Fruit fly (Drosophila melanogaster) whole organism, embryonic: ENCODE measurements around the gene CG46304.

Experiments
- Atf-2 ChIP-seq: fragments of 200-800 bp; sonication (Bioruptor generic); optimal IDR thresholded peaks from 2 replicates; lab custom pipeline; 2016; ENCODE audit warnings: missing biosample characterization, missing genetic modification characterization
- Blimp-1 ChIP-seq: fragments of 200-800 bp; sonication (Bioruptor generic); optimal IDR thresholded peaks from 3 replicates; lab custom pipeline; 2018; ENCODE audit warnings: missing biosample characterization, missing genetic modification characterization, mild to moderate bottlenecking, moderate library complexity, missing genetic modification reagents
- CG11398 ChIP-seq: fragments of 200-800 bp; sonication (Bioruptor generic); optimal IDR thresholded peaks from 2 replicates; lab custom pipeline; 2016; ENCODE audit warnings: missing biosample characterization, missing genetic modification characterization
- CG1233 ChIP-seq: fragments of 200-800 bp; sonication (Bioruptor generic); optimal IDR thresholded peaks from 4 replicates; lab custom pipeline; 2018; ENCODE audit warnings: missing biosample characterization, mild to moderate bottlenecking, missing genetic modification characterization
- CG14441 ChIP-seq: fragments of 200-800 bp; sonication (Bioruptor generic); IDR thresholded peaks from 2 replicates; pipeline ENCODE4 v1.3.6; 2022; ENCODE audit warnings: missing biosample characterization, missing genetic modification characterization
- CG15269 ChIP-seq: fragments of 200-800 bp; sonication (Bioruptor generic); optimal IDR thresholded peaks from 2 replicates; lab custom pipeline; 2018; ENCODE audit warnings: missing biosample characterization, mild to moderate bottlenecking, missing genetic modification characterization, moderate library complexity
- CG1603 ChIP-seq: fragments of 200-800 bp; sonication (Bioruptor generic); optimal IDR thresholded peaks from 2 replicates; lab custom pipeline; 2019; ENCODE audit warnings: missing biosample characterization, mild to moderate bottlenecking, missing genetic modification characterization, moderate library complexity
- CG18262 ChIP-seq: fragments of 200-800 bp; optimal IDR thresholded peaks from 3 replicates; lab custom pipeline; 2019; ENCODE audit warnings: missing biosample characterization, mild to moderate bottlenecking, missing genetic modification characterization, moderate library complexity
- CG3163 ChIP-seq: fragments of 200-800 bp; sonication (Bioruptor generic); optimal IDR thresholded peaks from 3 replicates; lab custom pipeline; 2016; ENCODE audit warnings: missing biosample characterization, missing genetic modification characterization
- CG33213 ChIP-seq: fragments of 200-800 bp; sonication (Bioruptor generic); optimal IDR thresholded peaks from 3 replicates; lab custom pipeline; 2016; ENCODE audit warnings: missing biosample characterization, missing genetic modification characterization
- CG33557 ChIP-seq: fragments of 200-800 bp; sonication (Bioruptor generic); optimal IDR thresholded peaks from 2 replicates; lab custom pipeline; 2019; ENCODE audit warnings: missing biosample characterization, mild to moderate bottlenecking, missing genetic modification characterization, moderate library complexity
- CG3838 ChIP-seq: fragments of 200-800 bp; sonication (Bioruptor generic); optimal IDR thresholded peaks from 3 replicates; lab custom pipeline; 2016; ENCODE audit warnings: missing biosample characterization, missing genetic modification characterization
- CG4282 ChIP-seq: fragments of 200-800 bp; sonication (Bioruptor generic); optimal IDR thresholded peaks from 2 replicates; lab custom pipeline; 2016; ENCODE audit warnings: missing biosample characterization, missing genetic modification characterization
- CG4360 ChIP-seq: fragments of 200-800 bp; sonication (Bioruptor generic); IDR thresholded peaks from 2 replicates; pipeline ENCODE4 v1.3.6; 2022; ENCODE audit warnings: missing biosample characterization, missing genetic modification characterization
- CG4424 ChIP-seq: fragments of 200-800 bp; sonication (Bioruptor generic); optimal IDR thresholded peaks from 3 replicates; lab custom pipeline; 2016; ENCODE audit warnings: missing biosample characterization, missing genetic modification characterization
- CG6272 ChIP-seq: fragments of 200-800 bp; sonication (Bioruptor generic); IDR thresholded peaks from 2 replicates; pipeline ENCODE4 v1.3.6; 2022; ENCODE audit warnings: missing biosample characterization, missing genetic modification characterization
- CG7357 ChIP-seq: fragments of 200-800 bp; sonication (Bioruptor generic); IDR thresholded peaks from 3 replicates; pipeline ENCODE4 v1.3.6; 2022; ENCODE audit warnings: missing biosample characterization, missing genetic modification characterization
- CG8281 ChIP-seq: fragments of 200-800 bp; sonication (Bioruptor generic); optimal IDR thresholded peaks from 2 replicates; lab custom pipeline; 2018; ENCODE audit warnings: missing biosample characterization, mild to moderate bottlenecking, missing genetic modification characterization, moderate library complexity
- E2f1 ChIP-seq: fragments of 200-800 bp; sonication (Bioruptor generic); IDR thresholded peaks from 2 replicates; pipeline ENCODE4 v1.3.6; 2022; ENCODE audit warnings: missing biosample characterization, missing genetic modification characterization
- GATAe ChIP-seq: fragments of 200-800 bp; sonication (Bioruptor generic); conservative IDR thresholded peaks from 2 replicates; pipeline ENCODE4 v1.3.6; 2022; ENCODE audit warnings: missing biosample characterization, missing genetic modification characterization
- Hey ChIP-seq: fragments of 200-800 bp; sonication (Bioruptor generic); optimal IDR thresholded peaks from 3 replicates; lab custom pipeline; 2018; ENCODE audit warnings: missing biosample characterization, mild to moderate bottlenecking, missing genetic modification characterization
- Hr51 ChIP-seq, 2 experiments: fragments of 200-800 bp; sonication (Bioruptor generic); optimal IDR thresholded peaks; 2 replicates in 1 of 2; 3 replicates in 1 of 2; lab custom pipeline; 2016 to 2018; ENCODE audit warnings: missing biosample characterization in 2 of 2, missing genetic modification characterization in 2 of 2, mild to moderate bottlenecking in 1 of 2, moderate library complexity in 1 of 2
- Hr78 ChIP-seq, 2 experiments: fragments of 200-800 bp in 1 of 2; fragments of >200 bp in 1 of 2; sonication (Bioruptor generic) in 1 of 2; optimal IDR thresholded peaks; 2 replicates each; lab custom pipeline; 2017 to 2019; ENCODE audit warnings: missing biosample characterization in 2 of 2, missing genetic modification characterization in 2 of 2, mild to moderate bottlenecking in 1 of 2, moderate library complexity in 1 of 2
- Max ChIP-seq: fragments of 200-800 bp; sonication (Bioruptor generic); optimal IDR thresholded peaks from 2 replicates; lab custom pipeline; 2016; ENCODE audit warnings: missing biosample characterization, mild to moderate bottlenecking, missing genetic modification characterization
- NC2β ChIP-seq: fragments of 200-800 bp; sonication (Bioruptor generic); optimal IDR thresholded peaks from 2 replicates; lab custom pipeline; 2016; ENCODE audit warnings: missing biosample characterization, missing genetic modification characterization
- Pdp1 ChIP-seq, 2 experiments: fragments of 200-800 bp; sonication (Bioruptor generic); optimal IDR thresholded peaks; 3 replicates each; lab custom pipeline; 2016; ENCODE audit warnings: missing biosample characterization in 2 of 2, missing genetic modification characterization in 2 of 2, mild to moderate bottlenecking in 1 of 2, moderate library complexity in 1 of 2
- Ptx1 ChIP-seq: fragments of 200-800 bp; sonication (Bioruptor generic); IDR thresholded peaks from 2 replicates; pipeline ENCODE4 v1.3.6; 2022; ENCODE audit warnings: missing biosample characterization, missing genetic modification characterization
- Sin3A ChIP-seq: fragments of >200 bp; optimal IDR thresholded peaks from 2 replicates; lab custom pipeline; 2018
- Sox100B ChIP-seq: fragments of 200-800 bp; sonication (Bioruptor generic); optimal IDR thresholded peaks from 3 replicates; lab custom pipeline; 2018; ENCODE audit warnings: missing biosample characterization, mild to moderate bottlenecking, missing genetic modification characterization
- Taf1 ChIP-seq: fragments of 200-800 bp; sonication (Bioruptor generic); IDR thresholded peaks from 2 replicates; pipeline ENCODE4 v1.3.6; 2022; ENCODE audit warnings: missing biosample characterization, missing genetic modification characterization
- abd-A ChIP-seq: fragments of 200-800 bp; sonication (Bioruptor generic); optimal IDR thresholded peaks from 3 replicates; lab custom pipeline; 2019; ENCODE audit warnings: missing biosample characterization, mild to moderate bottlenecking, missing genetic modification characterization, moderate library complexity
- cad ChIP-seq: fragments of >200 bp; optimal IDR thresholded peaks from 2 replicates; lab custom pipeline; 2017; ENCODE audit warnings: missing biosample characterization, missing genetic modification characterization
- cato ChIP-seq: fragments of 200-800 bp; sonication (Bioruptor generic); optimal IDR thresholded peaks from 2 replicates; lab custom pipeline; 2016; ENCODE audit warnings: missing biosample characterization, missing genetic modification characterization, borderline replicate concordance
- crol ChIP-seq: fragments of 200-800 bp; sonication (Bioruptor generic); IDR thresholded peaks from 2 replicates; pipeline ENCODE4 v1.3.6; 2022; ENCODE audit warnings: missing biosample characterization, missing genetic modification characterization
- dm ChIP-seq: fragments of 200-800 bp; sonication (Bioruptor generic); optimal IDR thresholded peaks from 3 replicates; lab custom pipeline; 2016; ENCODE audit warnings: missing biosample characterization, missing genetic modification characterization
- fd102C ChIP-seq: fragments of 200-800 bp; sonication (Bioruptor generic); optimal IDR thresholded peaks from 2 replicates; lab custom pipeline; 2018; ENCODE audit warnings: missing biosample characterization, mild to moderate bottlenecking, missing genetic modification characterization, moderate library complexity
- gem ChIP-seq: fragments of 200-800 bp; sonication (Bioruptor generic); optimal IDR thresholded peaks from 2 replicates; lab custom pipeline; 2019; ENCODE audit warnings: missing biosample characterization, mild to moderate bottlenecking, missing genetic modification characterization, moderate library complexity
- grn ChIP-seq: fragments of 200-800 bp; sonication (Bioruptor generic); optimal IDR thresholded peaks from 3 replicates; lab custom pipeline; 2017; ENCODE audit warnings: missing biosample characterization, missing genetic modification characterization
- gsb-n ChIP-seq: fragments of 200-800 bp; sonication (Bioruptor generic); optimal IDR thresholded peaks from 3 replicates; lab custom pipeline; 2018; ENCODE audit warnings: missing biosample characterization, mild to moderate bottlenecking, missing genetic modification characterization
- ham ChIP-seq: fragments of 200-800 bp; sonication (Bioruptor generic); IDR thresholded peaks from 2 replicates; pipeline ENCODE4 v1.3.6; 2022; ENCODE audit warnings: missing biosample characterization, missing genetic modification characterization
- kni ChIP-seq: fragments of 200-800 bp; sonication (Bioruptor generic); optimal IDR thresholded peaks from 3 replicates; lab custom pipeline; 2017; ENCODE audit warnings: mild to moderate bottlenecking, missing biosample characterization, missing genetic modification reagents, missing genetic modification characterization
- oc ChIP-seq: fragments of 200-800 bp; sonication (Bioruptor generic); optimal IDR thresholded peaks from 2 replicates; lab custom pipeline; 2018; ENCODE audit warnings: missing biosample characterization, mild to moderate bottlenecking, missing genetic modification characterization, moderate library complexity
- repo ChIP-seq: fragments of 200-800 bp; sonication (Bioruptor generic); optimal IDR thresholded peaks from 2 replicates; lab custom pipeline; 2016; ENCODE audit warnings: missing biosample characterization, missing genetic modification characterization
- sc ChIP-seq, 3 experiments: fragments of >200 bp in 2 of 3; fragments of 200-800 bp in 1 of 3; sonication (Bioruptor generic) in 1 of 3; optimal IDR thresholded peaks; 2 replicates in 2 of 3; 3 replicates in 1 of 3; lab custom pipeline; 2017; ENCODE audit warnings: mild to moderate bottlenecking in 1 of 3, missing biosample characterization in 1 of 3, missing genetic modification characterization in 1 of 3, missing genetic modification reagents in 1 of 3
- so ChIP-seq: fragments of 200-800 bp; sonication (Bioruptor generic); IDR thresholded peaks from 3 replicates; pipeline ENCODE4 v1.3.6; 2022; ENCODE audit warnings: missing biosample characterization, missing genetic modification characterization
- ssp ChIP-seq: fragments of 200-800 bp; sonication (Bioruptor generic); IDR thresholded peaks from 2 replicates; pipeline ENCODE4 v1.3.6; 2022; ENCODE audit warnings: missing biosample characterization, missing genetic modification characterization

CG46304 gene

DNA sequence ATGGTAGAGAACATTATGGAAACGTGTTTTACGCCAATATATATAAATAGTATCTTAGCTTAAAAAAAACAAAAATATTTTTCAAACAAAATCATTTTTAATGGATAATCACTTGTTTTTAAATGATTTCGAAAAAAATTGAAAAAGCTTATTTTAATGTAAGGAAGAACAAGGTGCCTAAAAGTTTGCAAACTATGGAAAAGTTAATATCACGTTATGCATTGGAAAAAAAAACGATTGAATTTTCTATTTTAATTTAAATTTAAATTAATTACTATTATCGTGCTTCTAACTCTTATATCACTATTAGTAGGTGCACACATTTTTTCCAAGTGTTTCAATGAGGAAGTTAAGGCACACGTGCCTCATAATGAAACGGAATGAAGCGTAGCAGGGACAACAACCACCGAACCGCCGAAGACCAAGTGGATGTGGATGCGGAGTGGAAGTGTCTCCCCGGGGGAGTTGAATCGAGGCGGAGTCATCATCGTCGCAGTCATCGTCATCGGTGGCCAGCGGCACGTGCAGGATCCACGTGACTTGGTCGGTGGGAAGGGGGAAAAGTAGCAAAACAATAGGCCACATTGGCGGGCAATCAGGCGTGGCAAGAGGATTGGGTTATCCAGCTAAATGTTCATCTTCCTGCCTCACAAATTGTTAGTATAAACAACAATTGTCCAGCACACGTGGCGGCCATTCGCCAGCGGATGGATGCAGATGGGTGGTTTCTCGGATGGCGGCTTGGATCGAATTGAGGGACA is 49.1 kb upstream of the CG46304 start (continued):
- TF ChIP-seq Hey (tag; lab: Kevin White, UChicago) = peak; percentile 100
- TF ChIP-seq cad (GFP tag; lab: Kevin White, UChicago) = no peak
- no peak for TF ChIP-seq Taf1
- TF ChIP-seq Sox100B (GFP tag; lab: Kevin White, UChicago) = peak; percentile 45
- TF ChIP-seq NC2β (GFP tag; lab: Kevin White, UChicago) = no peak
- TF ChIP-seq Ptx1 (GFP tag; lab: Robert Waterston, UW) = no peak

DNA sequence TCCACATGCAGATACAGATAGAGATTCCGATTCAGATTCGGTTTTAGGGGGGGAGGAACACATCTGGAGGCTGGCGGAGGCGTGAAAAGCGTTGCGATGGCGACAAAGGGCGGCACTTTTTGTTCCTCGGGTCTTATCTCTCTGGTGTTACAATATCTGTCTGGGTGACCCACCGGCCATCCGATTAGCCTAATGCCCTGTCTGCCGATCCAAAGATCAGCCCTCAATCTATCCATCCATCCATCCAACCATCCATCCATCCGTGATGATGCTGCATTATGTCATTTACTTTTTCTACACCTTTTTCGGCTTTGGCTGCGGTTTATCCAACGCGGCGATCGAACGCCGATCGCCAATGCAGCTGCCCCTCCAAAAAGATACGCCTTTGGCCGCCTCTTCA is 48.1 kb upstream of the CG46304 start:
- TF ChIP-seq CG4360 (GFP tag; lab: Robert Waterston, UW) (no peak), ssp (GFP tag; lab: Robert Waterston, UW) (no peak), Hr78 (GFP tag; optimal IDR thresholded peaks at IDR 0.05; lab: Kevin White, UChicago) (peak in 1 of 2 experiments; percentile 33), so (no peak), CG6272 (GFP tag; lab: Robert Waterston, UW) (no peak), grn (GFP tag; lab: Kevin White, UChicago) (peak; percentile 87), CG1233 (GFP tag; lab: Kevin White, UChicago) (no peak), CG8281 (tag; lab: Kevin White, UChicago) (peak; percentile 99), CG14441 (GFP tag; lab: Robert Waterston, UW) (no peak), crol (GFP tag; lab: Robert Waterston, UW) (peak; percentile 10; the same call in 1 of the 2 replicates), oc (peak; percentile 46), Pdp1 (GFP tag; optimal IDR thresholded peaks at IDR 0.05; lab: Kevin White, UChicago) (peak in 1 of 2 experiments; percentile 35), kni (GFP tag; lab: Kevin White, UChicago) (peak; percentile 28)
- TF ChIP-seq, all 482 proteins: peak for 7

DNA sequence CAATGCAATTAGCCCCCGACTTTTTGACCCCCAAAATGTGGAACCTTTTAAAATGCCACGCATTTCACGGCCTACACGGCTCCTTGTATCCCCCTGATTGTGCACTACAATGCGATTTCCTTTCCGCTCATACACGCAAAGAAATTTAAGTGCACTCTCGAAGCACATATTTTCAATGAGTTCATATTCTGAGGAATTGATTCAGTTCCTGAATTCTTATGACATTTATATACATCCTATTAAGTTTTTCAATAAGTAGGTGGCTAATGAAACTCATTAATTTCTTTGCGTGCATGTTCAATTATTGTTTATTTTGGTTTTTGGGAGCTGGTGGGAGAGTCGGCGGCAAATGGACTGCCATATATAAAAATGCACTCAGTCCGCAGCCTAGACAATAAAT is 46.9 kb upstream of the CG46304 start:
- TF ChIP-seq CG33557 (GFP tag; lab: Kevin White, UChicago) (peak; percentile 76), sc (optimal IDR thresholded peaks at IDR 0.05; lab: Kevin White, UChicago) (no peak), sc (GFP tag; optimal IDR thresholded peaks at IDR 0.05; lab: Kevin White, UChicago) (peak; percentile 82), gsb-n (tag; lab: Kevin White, UChicago) (peak; percentile 85), CG4424 (peak; percentile 80), CG1603 (peak; percentile 88), gem (tag; lab: Kevin White, UChicago) (peak; percentile 86), cato (peak; percentile 13), CG3163 (GFP tag; lab: Kevin White, UChicago) (no peak), Max (GFP tag; lab: Kevin White, UChicago) (peak; percentile 34), CG4282 (GFP tag; lab: Kevin White, UChicago) (no peak), CG33213 (GFP tag; lab: Kevin White, UChicago) (peak; percentile 34), Sin3A (lab: Kevin White, UChicago) (no peak), CG15269 (tag; lab: Kevin White, UChicago) (peak; percentile 19), ham (GFP tag; lab: Robert Waterston, UW) (no peak), dm (GFP tag; lab: Kevin White, UChicago) (peak; percentile 9), Atf-2 (GFP tag; lab: Kevin White, UChicago) (peak; percentile 61), fd102C (no peak), Blimp-1 (GFP tag; lab: Kevin White, UChicago) (peak; percentile 84), Hr51 (GFP tag; optimal IDR thresholded peaks at IDR 0.05; lab: Kevin White, UChicago) (peak; percentile 11 to 29), CG18262 (peak; percentile 88), GATAe (GFP tag; lab: Robert Waterston, UW) (no peak), E2f1 (GFP tag; lab: Robert Waterston, UW) (peak; percentile 53), CG7357 (GFP tag; lab: Robert Waterston, UW) (peak; percentile 29; the same call in 1 of the 3 replicates), CG3838 (GFP tag; lab: Kevin White, UChicago) (peak; percentile 8), abd-A (tag; lab: Kevin White, UChicago) (no peak), repo (GFP tag; lab: Kevin White, UChicago) (peak; percentile 55), CG11398 (GFP tag; lab: Kevin White, UChicago) (peak; percentile 56)
